Worm (Caenorhabditis elegans): ENCODE data around the gene gldi-2.

gldi-2 gene

ce11 chrII:6833781-6834339 is 50.6 kb downstream of the gldi-2 start (continued):
- TF ChIP-seq dve-1 (tag; optimal IDR thresholded peaks at IDR 0.05; ENCODE audit: insufficient read depth) (peak; percentile 22), dpl-1 (GFP tag; optimal IDR thresholded peaks at IDR 0.05) (no peak), nhr-11 (tag; optimal IDR thresholded peaks at IDR 0.05) (peak; percentile 5), saeg-2 (GFP tag; IDR thresholded peaks at IDR 0.05) (no peak), lsy-2 (tag; optimal IDR thresholded peaks at IDR 0.05) (peak in 1 of 2 experiments; percentile 26), fos-1 (tag; optimal IDR thresholded peaks at IDR 0.05) (no peak), nhr-111 (GFP tag; optimal IDR thresholded peaks at IDR 0.05) (no peak), ztf-7 (tag; optimal IDR thresholded peaks at IDR 0.05) (no peak), snpc-4 (tag; optimal IDR thresholded peaks at IDR 0.05) (no peak), egl-43 (GFP tag; IDR thresholded peaks at IDR 0.05) (no peak), T20F7.1 (GFP tag; optimal IDR thresholded peaks at IDR 0.05) (no peak), dmd-9 (GFP tag; IDR thresholded peaks at IDR 0.05) (no peak), unc-62 (GFP tag; optimal IDR thresholded peaks at IDR 0.05 in 1 of 2) (peak in 1 of 2 experiments; percentile 69), unc-62 (tag; optimal IDR thresholded peaks at IDR 0.05) (no peak), unc-39 (tag; optimal IDR thresholded peaks at IDR 0.05) (no peak), zfp-2 (tag; optimal IDR thresholded peaks at IDR 0.05) (no peak), tag-97 (GFP tag; IDR thresholded peaks at IDR 0.05) (no peak), ceh-20 (GFP tag; IDR thresholded peaks at IDR 0.05) (no peak), spr-1 (tag; optimal IDR thresholded peaks at IDR 0.05) (no peak), D1046.2 (GFP tag; IDR thresholded peaks at IDR 0.05) (no peak), F37D6.2 (tag; optimal IDR thresholded peaks at IDR 0.05) (no peak), skn-1 (tag; optimal IDR thresholded peaks at IDR 0.05) (no peak), aly-2 (tag; optimal IDR thresholded peaks at IDR 0.05) (no peak), aha-1 (tag) (peak; percentile 97), ceh-28 (tag; optimal IDR thresholded peaks at IDR 0.05) (no peak), snpc-1.2 (GFP tag; IDR thresholded peaks at IDR 0.05) (no peak), hlh-11 (tag; optimal IDR thresholded peaks at IDR 0.05) (peak; percentile 79), zip-11 (GFP tag; IDR thresholded peaks at IDR 0.05) (no peak), Y5F2A.4 (GFP tag; optimal IDR thresholded peaks at IDR 0.05) (no peak), ceh-82 (tag; optimal IDR thresholded peaks at IDR 0.05) (no peak), lin-29 (GFP tag; IDR thresholded peaks at IDR 0.05) (no peak), dmd-8 (GFP tag; IDR thresholded peaks at IDR 0.05) (no peak), ces-1 (GFP tag; optimal IDR thresholded peaks at IDR 0.05) (no peak), php-3 (GFP tag; IDR thresholded peaks at IDR 0.05) (no peak), cey-2 (tag; optimal IDR thresholded peaks at IDR 0.05; ENCODE audit: borderline replicate concordance, insufficient read depth) (no peak), madf-5 (GFP tag; IDR thresholded peaks at IDR 0.05) (no peak), gei-8 (GFP tag; optimal IDR thresholded peaks at IDR 0.05) (no peak), ceh-62 (tag; optimal IDR thresholded peaks at IDR 0.05) (no peak), Y75B8A.6 (GFP tag; IDR thresholded peaks at IDR 0.05) (no peak), nhr-237 (tag; optimal IDR thresholded peaks at IDR 0.05) (no peak), F26F4.8 (GFP tag; conservative IDR thresholded peaks at IDR 0.05) (no peak), daf-12 (tag; optimal IDR thresholded peaks at IDR 0.05) (no peak), lin-15B (tag; optimal IDR thresholded peaks at IDR 0.05) (no peak), lir-3 (tag; optimal IDR thresholded peaks at IDR 0.05) (no peak), Y105C5A.15 (GFP tag; IDR thresholded peaks at IDR 0.05) (no peak), rbr-2 (tag; optimal IDR thresholded peaks at IDR 0.05) (no peak), F10B5.3 (tag; optimal IDR thresholded peaks at IDR 0.05) (no peak), ama-1 (optimal IDR thresholded peaks at IDR 0.05) (no peak), Y48G9A.11 (GFP tag; IDR thresholded peaks at IDR 0.05) (no peak), ceh-44 (GFP tag; IDR thresholded peaks at IDR 0.05) (no peak), daf-16 (GFP tag; optimal IDR thresholded peaks at IDR 0.05) (no peak), daf-16 (tag; optimal IDR thresholded peaks at IDR 0.05) (peak; percentile 52), mdl-1 (tag; optimal IDR thresholded peaks at IDR 0.05) (no peak)
